Worm (Caenorhabditis elegans) whole organism, L2 larva: ENCODE results near the gene H08J19.1.
A peak's percentile ranks its signal among the peaks of the same experiment; 100 is the strongest.

Experiments
- C34F6.9 ChIP-seq: fragments of 150-350 bp; optimal IDR thresholded peaks from 2 replicates; lab custom pipeline; 2014; ENCODE audit warnings: missing biosample characterization, missing genetic modification characterization
- F13H6.1 ChIP-seq: sonication (generic microtip); optimal IDR thresholded peaks from 2 replicates; lab custom pipeline; 2016; ENCODE audit warnings: missing genetic modification characterization, missing compliant biosample characterization
- R02D3.7 ChIP-seq: fragments of 150-350 bp; optimal IDR thresholded peaks from 2 replicates; lab custom pipeline; 2014; ENCODE audit warnings: missing biosample characterization, missing genetic modification characterization
- Y55F3AM.14 ChIP-seq: fragments of 200-800 bp; sonication (Bioruptor generic); optimal IDR thresholded peaks from 2 replicates; lab custom pipeline; 2018; ENCODE audit warnings: mild to moderate bottlenecking, missing genetic modification characterization, missing compliant biosample characterization
- ZK546.5 ChIP-seq: sonication (generic microtip); optimal IDR thresholded peaks from 2 replicates; lab custom pipeline; 2017; ENCODE audit warnings: missing biosample characterization, missing genetic modification characterization
- alr-1 ChIP-seq: fragments of 150-350 bp; optimal IDR thresholded peaks from 2 replicates; lab custom pipeline; 2014; ENCODE audit warnings: missing biosample characterization, missing genetic modification characterization
- aly-2 ChIP-seq: fragments of 150-350 bp; optimal IDR thresholded peaks from 2 replicates; lab custom pipeline; 2014; ENCODE audit warnings: missing biosample characterization, missing genetic modification characterization
- ama-1 ChIP-seq: fragments of 150-350 bp; optimal IDR thresholded peaks from 2 replicates; lab custom pipeline; 2018; ENCODE audit warnings: inconsistent platforms
- blmp-1 ChIP-seq: sonication (generic microtip); optimal IDR thresholded peaks from 2 replicates; lab custom pipeline; 2017; ENCODE audit warnings: missing genetic modification characterization, mild to moderate bottlenecking, missing compliant biosample characterization, antibody characterized with exemption, moderate library complexity; ENCODE audit not compliant: insufficient read depth
- ceh-16 ChIP-seq: fragments of 150-350 bp; optimal IDR thresholded peaks from 2 replicates; lab custom pipeline; 2014; ENCODE audit warnings: missing biosample characterization, missing genetic modification characterization
- ceh-82 ChIP-seq: fragments of 150-350 bp; optimal IDR thresholded peaks from 2 replicates; lab custom pipeline; 2014; ENCODE audit warnings: missing biosample characterization, missing genetic modification characterization
- crh-2 ChIP-seq: sonication (generic microtip); optimal IDR thresholded peaks from 2 replicates; lab custom pipeline; 2017; ENCODE audit warnings: missing biosample characterization, missing genetic modification characterization
- dmd-4 ChIP-seq: sonication (generic microtip); optimal IDR thresholded peaks from 2 replicates; lab custom pipeline; 2017; ENCODE audit warnings: missing biosample characterization, missing genetic modification characterization
- egl-27 ChIP-seq: sonication (generic microtip); optimal IDR thresholded peaks from 3 replicates; lab custom pipeline; 2017; ENCODE audit warnings: missing biosample characterization, missing genetic modification reagents, missing genetic modification characterization
- elt-1 ChIP-seq: fragments of 150-350 bp; optimal IDR thresholded peaks from 2 replicates; lab custom pipeline; 2014; ENCODE audit warnings: missing biosample characterization, missing genetic modification characterization
- elt-3 ChIP-seq: sonication (generic microtip); optimal IDR thresholded peaks from 2 replicates; lab custom pipeline; 2017; ENCODE audit warnings: missing biosample characterization, missing genetic modification characterization
- fos-1 ChIP-seq: fragments of 150-350 bp; optimal IDR thresholded peaks from 2 replicates; lab custom pipeline; 2014; ENCODE audit warnings: missing biosample characterization, missing genetic modification characterization
- gmeb-1 ChIP-seq: fragments of 150-350 bp; optimal IDR thresholded peaks from 2 replicates; lab custom pipeline; 2014; ENCODE audit warnings: missing biosample characterization, missing genetic modification characterization
- lin-11 ChIP-seq: fragments of 150-350 bp; sonication (generic microtip); optimal IDR thresholded peaks from 2 replicates; lab custom pipeline; 2014; ENCODE audit warnings: missing biosample characterization, missing genetic modification characterization, inconsistent platforms, mixed read lengths
- lin-13 ChIP-seq: fragments of 150-350 bp; optimal IDR thresholded peaks from 2 replicates; lab custom pipeline; 2014; ENCODE audit warnings: missing biosample characterization, missing genetic modification reagents, missing genetic modification characterization
- lin-39 ChIP-seq: fragments of 150-350 bp; optimal IDR thresholded peaks from 2 replicates; lab custom pipeline; 2014; ENCODE audit warnings: missing biosample characterization, missing genetic modification reagents, missing genetic modification characterization
- lsy-2 ChIP-seq, 2 experiments: fragments of 150-350 bp in 1 of 2; sonication (generic microtip) in 1 of 2; optimal IDR thresholded peaks; 2 replicates each; lab custom pipeline; 2014 to 2017; ENCODE audit warnings: missing biosample characterization in 2 of 2, missing genetic modification characterization in 2 of 2
- mab-5 ChIP-seq: fragments of 150-350 bp; optimal IDR thresholded peaks from 2 replicates; lab custom pipeline; 2014; ENCODE audit warnings: missing biosample characterization, missing genetic modification characterization
- mbf-1 ChIP-seq: sonication (generic microtip); optimal IDR thresholded peaks from 2 replicates; lab custom pipeline; 2017; ENCODE audit warnings: missing biosample characterization, missing genetic modification characterization
- mdl-1 ChIP-seq, 2 experiments: fragments of 150-350 bp in 1 of 2; sonication (generic microtip) in 1 of 2; optimal IDR thresholded peaks; 2 replicates each; lab custom pipeline; 2017; ENCODE audit warnings: missing biosample characterization in 2 of 2, missing genetic modification characterization in 2 of 2
- nhr-10 ChIP-seq: sonication (generic microtip); optimal IDR thresholded peaks from 2 replicates; lab custom pipeline; 2017; ENCODE audit warnings: missing biosample characterization, missing genetic modification characterization
- nhr-11 ChIP-seq: fragments of 150-350 bp; optimal IDR thresholded peaks from 2 replicates; lab custom pipeline; 2014; ENCODE audit warnings: missing biosample characterization, missing genetic modification characterization
- nhr-12 ChIP-seq: fragments of 150-350 bp; optimal IDR thresholded peaks from 2 replicates; lab custom pipeline; 2014; ENCODE audit warnings: missing biosample characterization, missing genetic modification characterization
- nhr-129 ChIP-seq: fragments of 150-350 bp; optimal IDR thresholded peaks from 2 replicates; lab custom pipeline; 2014; ENCODE audit warnings: missing biosample characterization, missing genetic modification characterization
- nhr-21 ChIP-seq: fragments of 150-350 bp; optimal IDR thresholded peaks from 2 replicates; lab custom pipeline; 2014; ENCODE audit warnings: missing biosample characterization, missing genetic modification characterization
- nhr-23 ChIP-seq: fragments of 150-350 bp; optimal IDR thresholded peaks from 2 replicates; lab custom pipeline; 2014; ENCODE audit warnings: missing biosample characterization, missing genetic modification reagents, missing genetic modification characterization
- nhr-237 ChIP-seq: fragments of 150-350 bp; optimal IDR thresholded peaks from 2 replicates; lab custom pipeline; 2014; ENCODE audit warnings: missing biosample characterization, missing genetic modification characterization
- nhr-25 ChIP-seq: fragments of 150-350 bp; sonication (generic microtip); optimal IDR thresholded peaks from 3 replicates; lab custom pipeline; 2014; ENCODE audit warnings: missing biosample characterization, missing genetic modification characterization
- nhr-6 ChIP-seq: fragments of 150-350 bp; optimal IDR thresholded peaks from 2 replicates; lab custom pipeline; 2014; ENCODE audit warnings: missing biosample characterization, missing genetic modification characterization
- nhr-77 ChIP-seq: fragments of 150-350 bp; optimal IDR thresholded peaks from 2 replicates; lab custom pipeline; 2014; ENCODE audit warnings: missing biosample characterization, missing genetic modification characterization
- sem-4 ChIP-seq: fragments of 150-350 bp; optimal IDR thresholded peaks from 2 replicates; lab custom pipeline; 2014; ENCODE audit warnings: missing biosample characterization, missing genetic modification reagents, missing genetic modification characterization
- skn-1 ChIP-seq: sonication (generic microtip); optimal IDR thresholded peaks from 2 replicates; lab custom pipeline; 2017; ENCODE audit warnings: missing biosample characterization, missing genetic modification characterization
- sma-3 ChIP-seq: sonication (generic microtip); optimal IDR thresholded peaks from 2 replicates; lab custom pipeline; 2016; ENCODE audit warnings: missing genetic modification reagents, missing genetic modification characterization, missing compliant biosample characterization
- sma-9 ChIP-seq, 2 experiments: fragments of 150-350 bp in 1 of 2; sonication (generic microtip) in 1 of 2; optimal IDR thresholded peaks; 2 replicates each; lab custom pipeline; 2014 to 2016; ENCODE audit warnings: missing genetic modification characterization in 2 of 2, mild to moderate bottlenecking in 1 of 2, missing biosample characterization in 1 of 2, missing compliant biosample characterization in 1 of 2, missing genetic modification reagents in 1 of 2, moderate library complexity in 1 of 2
- snpc-4 ChIP-seq: fragments of 150-350 bp; optimal IDR thresholded peaks from 2 replicates; lab custom pipeline; 2014; ENCODE audit warnings: missing biosample characterization, missing genetic modification characterization
- unc-39 ChIP-seq: fragments of 150-350 bp; optimal IDR thresholded peaks from 2 replicates; lab custom pipeline; 2014; ENCODE audit warnings: missing biosample characterization, missing genetic modification characterization
- unc-55 ChIP-seq: fragments of 150-350 bp; sonication (generic microtip); optimal IDR thresholded peaks from 3 replicates; lab custom pipeline; 2014; ENCODE audit warnings: missing biosample characterization, missing genetic modification reagents, missing genetic modification characterization
- unc-62 ChIP-seq: fragments of 150-350 bp; optimal IDR thresholded peaks from 2 replicates; lab custom pipeline; 2014; ENCODE audit warnings: missing biosample characterization, missing genetic modification reagents, missing genetic modification characterization
- zag-1 ChIP-seq: fragments of 150-350 bp; optimal IDR thresholded peaks from 2 replicates; lab custom pipeline; 2014; ENCODE audit warnings: missing biosample characterization, missing genetic modification characterization
- ztf-1 ChIP-seq: fragments of 200-800 bp; sonication (Bioruptor generic); conservative IDR thresholded peaks from 2 replicates; pipeline ENCODE4 v1.3.6; 2022; ENCODE audit warnings: missing genetic modification characterization, missing compliant biosample characterization
- ztf-11 ChIP-seq: sonication (generic microtip); optimal IDR thresholded peaks from 2 replicates; lab custom pipeline; 2017; ENCODE audit warnings: missing biosample characterization, missing genetic modification characterization
- ztf-4 ChIP-seq: fragments of 150-350 bp; optimal IDR thresholded peaks from 2 replicates; lab custom pipeline; 2014; ENCODE audit warnings: missing biosample characterization, missing genetic modification characterization

H08J19.1 gene

ce11 chrX:15598661-15599384, 43.9 kb upstream of the H08J19.1 start:
- TF ChIP-seq crh-2 (tag; lab: Kevin White, UChicago) (peak; percentile 48), zag-1 (no peak), blmp-1 (no peak), sma-9 (GFP tag; optimal IDR thresholded peaks at IDR 0.05; lab: Kevin White, UChicago) (peak; percentile 70), sma-9 (tag; optimal IDR thresholded peaks at IDR 0.05; lab: Kevin White, UChicago) (no peak), fos-1 (peak; percentile 29), elt-3 (tag; lab: Kevin White, UChicago) (no peak), lin-39 (tag; lab: Kevin White, UChicago) (no peak), egl-27 (no peak)

ce11 chrX:15599925-15600324, 42.8 kb upstream of the H08J19.1 start:
- TF ChIP-seq nhr-77 (tag; lab: Kevin White, UChicago): no peak
- TF ChIP-seq sma-9 (GFP tag; optimal IDR thresholded peaks at IDR 0.05; lab: Kevin White, UChicago): peak; percentile 31
- TF ChIP-seq sma-9 (tag; optimal IDR thresholded peaks at IDR 0.05; lab: Kevin White, UChicago): no peak
- peak; percentile 56 for TF ChIP-seq nhr-129 (tag; lab: Kevin White, UChicago)

ce11 chrX:15600512-15601117, 42.1 kb upstream of the H08J19.1 start, which contains the start of gene ent-2:
Gene ent-2, plus strand, starts transcription at chrX:15601067.
- TF ChIP-seq dmd-4 (tag; lab: Kevin White, UChicago) (no peak), nhr-10 (tag; lab: Kevin White, UChicago) (no peak), nhr-23 (tag; lab: Kevin White, UChicago) (no peak), aly-2 (no peak), unc-62 (GFP tag; lab: Kevin White, UChicago) (no peak), nhr-11 (tag; lab: Kevin White, UChicago) (no peak), Y55F3AM.14 (no peak), elt-1 (no peak), blmp-1 (no peak), sma-3 (GFP tag; lab: Kevin White, UChicago) (no peak), C34F6.9 (tag; lab: Kevin White, UChicago) (peak; percentile 44), lsy-2 (tag; optimal IDR thresholded peaks at IDR 0.05; lab: Kevin White, UChicago) (peak in 1 of 2 experiments; percentile 44), nhr-21 (tag; lab: Kevin White, UChicago) (no peak), unc-55 (GFP tag; lab: Kevin White, UChicago) (peak; percentile 52), zag-1 (no peak), nhr-237 (tag; lab: Kevin White, UChicago) (no peak), gmeb-1 (tag; lab: Kevin White, UChicago) (no peak), R02D3.7 (tag; lab: Kevin White, UChicago) (no peak), fos-1 (no peak), ceh-16 (tag; lab: Kevin White, UChicago) (no peak), ZK546.5 (tag; lab: Kevin White, UChicago) (no peak), elt-3 (tag; lab: Kevin White, UChicago) (no peak), mdl-1 (tag; optimal IDR thresholded peaks at IDR 0.05; lab: Kevin White, UChicago) (peak in 1 of 2 experiments; percentile 46), ama-1 (no peak), ztf-1 (GFP tag; lab: Robert Waterston, UW) (no peak), lin-13 (peak; percentile 32), nhr-12 (tag; lab: Kevin White, UChicago) (no peak), alr-1 (tag; lab: Kevin White, UChicago) (no peak), sma-9 (GFP tag; optimal IDR thresholded peaks at IDR 0.05; lab: Kevin White, UChicago) (peak; percentile 59), sma-9 (tag; optimal IDR thresholded peaks at IDR 0.05; lab: Kevin White, UChicago) (no peak), lin-11 (tag; lab: Kevin White, UChicago) (peak; percentile 67), unc-39 (tag; lab: Kevin White, UChicago) (no peak), nhr-129 (tag; lab: Kevin White, UChicago) (peak; percentile 36), mbf-1 (tag; lab: Kevin White, UChicago) (no peak), sem-4 (tag; lab: Kevin White, UChicago) (peak; percentile 36), lin-39 (tag; lab: Kevin White, UChicago) (no peak), nhr-25 (no peak), egl-27 (no peak), nhr-6 (no peak), ztf-11 (tag; lab: Kevin White, UChicago) (no peak), crh-2 (tag; lab: Kevin White, UChicago) (peak; percentile 40), snpc-4 (tag; lab: Kevin White, UChicago) (no peak), ceh-82 (tag; lab: Kevin White, UChicago) (no peak), skn-1 (no peak), nhr-77 (tag; lab: Kevin White, UChicago) (no peak), F13H6.1 (tag; lab: Kevin White, UChicago) (no peak), ztf-4 (tag; lab: Kevin White, UChicago) (no peak), mab-5 (tag; lab: Kevin White, UChicago) (peak; percentile 5)
